Comparison of ENCODE assay signal across 3 worm cellular contexts in genomic region chrII:1861285-1861793, ce11.
TF ChIP-seq lines count a peak whose summit lies in the region.

C16C4.18 (minus strand) TSS chrII:1861335.

TF ChIP-seq in whole organism, L1 larva, 84 proteins besides CTCF, POLR2A, EP300 and RAD21:
- peak in 1 of 3 experiments; percentile 20 for TF ChIP-seq dpl-1 (GFP tag; optimal IDR thresholded peaks at IDR 0.05; lab: Kevin White, UChicago)
- peak; percentile 34 to 64 for TF ChIP-seq efl-1 (optimal IDR thresholded peaks at IDR 0.05; lab: Kevin White, UChicago)
- peak; percentile 38 to 91 for TF ChIP-seq efl-1 (GFP tag; optimal IDR thresholded peaks at IDR 0.05 in 1 of 2; lab: Kevin White, UChicago)

TF ChIP-seq in whole organism, mixed stage, embryonic, 35 proteins besides CTCF, POLR2A, EP300 and RAD21:
- peak; percentile 2 for TF ChIP-seq mep-1 (tag; optimal IDR thresholded peaks at IDR 0.05; lab: Kevin White, UChicago)

TF ChIP-seq in whole organism, young adult, 124 proteins besides CTCF, POLR2A, EP300 and RAD21:
- TF ChIP-seq hmg-1.2 (GFP tag; IDR thresholded peaks at IDR 0.05; lab: Robert Waterston, UW) (peak; percentile 96), mcd-1 (GFP tag; IDR thresholded peaks at IDR 0.05; lab: Robert Waterston, UW) (peak; percentile 67; the same call in 1 of the 2 replicates), D2030.7 (GFP tag; IDR thresholded peaks at IDR 0.05; lab: Robert Waterston, UW) (peak; percentile 44; the same call in 1 of the 2 replicates)
TF ChIP-seq in whole organism, young adult: peak in this region for 3; not testable (repeated sequence) for 121.
